Fruit fly (Drosophila melanogaster) whole organism, embryonic: ENCODE results near the gene CG33281.
A peak's percentile ranks its signal among the peaks of the same experiment; 100 is the strongest.

Experiments
- Adf1 ChIP-seq: fragments of 200-800 bp; sonication (Bioruptor generic); IDR thresholded peaks from 2 replicates; pipeline ENCODE4 v1.3.6; 2022; ENCODE audit warnings: missing biosample characterization, missing genetic modification characterization
- Aef1 ChIP-seq: fragments of 200-800 bp; sonication (Bioruptor generic); IDR thresholded peaks from 3 replicates; pipeline ENCODE4 v1.3.6; 2022; ENCODE audit warnings: missing biosample characterization, missing genetic modification characterization
- B-H2 ChIP-seq: fragments of 200-800 bp; sonication (Bioruptor generic); optimal IDR thresholded peaks from 2 replicates; lab custom pipeline; 2018; ENCODE audit warnings: missing biosample characterization, mild to moderate bottlenecking, missing genetic modification characterization
- Bgb ChIP-seq: fragments of 200-800 bp; sonication (Bioruptor generic); IDR thresholded peaks from 2 replicates; pipeline ENCODE4 v1.3.6; 2022; ENCODE audit warnings: missing biosample characterization, missing genetic modification characterization; ENCODE audit not compliant: partially characterized antibody
- CG10431 ChIP-seq: fragments of 200-800 bp; sonication (Bioruptor generic); optimal IDR thresholded peaks from 3 replicates; lab custom pipeline; 2018; ENCODE audit warnings: missing biosample characterization, mild to moderate bottlenecking, missing genetic modification characterization
- CG10543 ChIP-seq: fragments of 200-800 bp; sonication (Bioruptor generic); optimal IDR thresholded peaks from 3 replicates; lab custom pipeline; 2017; ENCODE audit warnings: missing biosample characterization, mild to moderate bottlenecking, missing genetic modification characterization, moderate library complexity
- CG10979 ChIP-seq: fragments of 200-800 bp; sonication (Bioruptor generic); optimal IDR thresholded peaks from 2 replicates; lab custom pipeline; 2018; ENCODE audit warnings: missing biosample characterization, mild to moderate bottlenecking, missing genetic modification characterization, moderate library complexity
- CG11695 ChIP-seq: fragments of 200-800 bp; sonication (Bioruptor generic); IDR thresholded peaks from 3 replicates; pipeline ENCODE4 v1.3.6; 2022; ENCODE audit warnings: missing biosample characterization, missing genetic modification characterization
- CG12155 ChIP-seq: fragments of 200-800 bp; sonication (Bioruptor generic); optimal IDR thresholded peaks from 3 replicates; lab custom pipeline; 2016; ENCODE audit warnings: missing biosample characterization, missing genetic modification characterization
- CG13775 ChIP-seq: fragments of 200-800 bp; sonication (Bioruptor generic); optimal IDR thresholded peaks from 3 replicates; lab custom pipeline; 2017; ENCODE audit warnings: missing biosample characterization, mild to moderate bottlenecking, missing genetic modification characterization
- CG15479 ChIP-seq: fragments of 200-800 bp; sonication (Bioruptor generic); optimal IDR thresholded peaks from 3 replicates; lab custom pipeline; 2019; ENCODE audit warnings: missing biosample characterization, mild to moderate bottlenecking, missing genetic modification characterization, moderate library complexity
- CG18599 ChIP-seq: fragments of 200-800 bp; sonication (Bioruptor generic); optimal IDR thresholded peaks from 3 replicates; lab custom pipeline; 2017; ENCODE audit warnings: missing biosample characterization, missing genetic modification characterization, mild to moderate bottlenecking, moderate library complexity, missing genetic modification reagents
- CG2199 ChIP-seq: fragments of 200-800 bp; sonication (Bioruptor generic); IDR thresholded peaks from 3 replicates; pipeline ENCODE4 v1.3.6; 2022; ENCODE audit warnings: missing biosample characterization, missing genetic modification characterization
- CG34376 ChIP-seq: fragments of 200-800 bp; sonication (Bioruptor generic); optimal IDR thresholded peaks from 2 replicates; lab custom pipeline; 2018; ENCODE audit warnings: missing biosample characterization, mild to moderate bottlenecking, missing genetic modification characterization
- CG5180 ChIP-seq: fragments of 200-800 bp; sonication (Bioruptor generic); optimal IDR thresholded peaks from 3 replicates; lab custom pipeline; 2017; ENCODE audit warnings: missing biosample characterization, missing genetic modification characterization, mild to moderate bottlenecking, moderate library complexity, missing genetic modification reagents
- CG6813 ChIP-seq: fragments of 200-800 bp; sonication (Bioruptor generic); optimal IDR thresholded peaks from 2 replicates; lab custom pipeline; 2017; ENCODE audit warnings: missing biosample characterization, missing genetic modification characterization, mild to moderate bottlenecking, moderate library complexity, missing genetic modification reagents
- D ChIP-seq, 2 experiments: fragments of 200-800 bp in 1 of 2; fragments of >200 bp in 1 of 2; sonication (Bioruptor generic) in 1 of 2; optimal IDR thresholded peaks; 2 replicates in 1 of 2; 3 replicates in 1 of 2; lab custom pipeline; 2017; ENCODE audit warnings: mild to moderate bottlenecking in 1 of 2, missing biosample characterization in 1 of 2, missing genetic modification characterization in 1 of 2, missing genetic modification reagents in 1 of 2
- Ets65A ChIP-seq: fragments of 200-800 bp; sonication (Bioruptor generic); peaks from one replicate; lab custom pipeline; 2016; ENCODE audit warnings: missing biosample characterization, missing genetic modification characterization
- GATAe ChIP-seq: fragments of 200-800 bp; sonication (Bioruptor generic); conservative IDR thresholded peaks from 2 replicates; pipeline ENCODE4 v1.3.6; 2022; ENCODE audit warnings: missing biosample characterization, missing genetic modification characterization
- HmgD ChIP-seq: fragments of 200-800 bp; sonication (Bioruptor generic); optimal IDR thresholded peaks from 3 replicates; lab custom pipeline; 2016; ENCODE audit warnings: missing biosample characterization, missing genetic modification characterization
- Hmx ChIP-seq: fragments of 200-800 bp; sonication (Bioruptor generic); optimal IDR thresholded peaks from 2 replicates; lab custom pipeline; 2016; ENCODE audit warnings: missing biosample characterization, missing genetic modification characterization
- Hsf ChIP-seq: fragments of 200-800 bp; sonication (Bioruptor generic); optimal IDR thresholded peaks from 3 replicates; lab custom pipeline; 2016; ENCODE audit warnings: missing biosample characterization, missing genetic modification characterization
- Opbp ChIP-seq: fragments of 200-800 bp; sonication (Bioruptor generic); IDR thresholded peaks from 3 replicates; pipeline ENCODE4 v1.3.6; 2022; ENCODE audit warnings: missing biosample characterization, missing genetic modification characterization; ENCODE audit not compliant: partially characterized antibody
- Pdp1 ChIP-seq, 2 experiments: fragments of 200-800 bp; sonication (Bioruptor generic); optimal IDR thresholded peaks; 3 replicates each; lab custom pipeline; 2016; ENCODE audit warnings: missing biosample characterization in 2 of 2, missing genetic modification characterization in 2 of 2, mild to moderate bottlenecking in 1 of 2, moderate library complexity in 1 of 2
- Sox100B ChIP-seq: fragments of 200-800 bp; sonication (Bioruptor generic); optimal IDR thresholded peaks from 3 replicates; lab custom pipeline; 2018; ENCODE audit warnings: missing biosample characterization, mild to moderate bottlenecking, missing genetic modification characterization
- Spps ChIP-seq: fragments of 200-800 bp; sonication (Bioruptor generic); optimal IDR thresholded peaks from 2 replicates; lab custom pipeline; 2018; ENCODE audit warnings: missing biosample characterization, mild to moderate bottlenecking, missing genetic modification characterization
- Sry-δ ChIP-seq: fragments of 200-800 bp; sonication (Bioruptor generic); optimal IDR thresholded peaks from 2 replicates; lab custom pipeline; 2016; ENCODE audit warnings: missing biosample characterization, missing genetic modification characterization
- TFAM ChIP-seq: fragments of 200-800 bp; sonication (Bioruptor generic); optimal IDR thresholded peaks from 2 replicates; lab custom pipeline; 2017; ENCODE audit warnings: missing biosample characterization, missing genetic modification characterization, inconsistent platforms
- al ChIP-seq: fragments of 200-800 bp; sonication (Bioruptor generic); IDR thresholded peaks from 2 replicates; pipeline ENCODE4 v1.3.6; 2022; ENCODE audit warnings: missing biosample characterization, missing genetic modification characterization
- br ChIP-seq: fragments of >200 bp; optimal IDR thresholded peaks from 2 replicates; lab custom pipeline; 2017
- bsh ChIP-seq, 2 experiments: fragments of 200-800 bp; sonication (Bioruptor generic); optimal IDR thresholded peaks; 2 replicates each; lab custom pipeline; 2017 to 2018; ENCODE audit warnings: mild to moderate bottlenecking in 2 of 2, missing biosample characterization in 2 of 2, missing genetic modification characterization in 2 of 2, moderate library complexity in 1 of 2
- cas ChIP-seq: fragments of 200-800 bp; sonication (Bioruptor generic); IDR thresholded peaks from 2 replicates; pipeline ENCODE4 v1.3.6; 2022; ENCODE audit warnings: missing biosample characterization, missing genetic modification characterization
- chinmo ChIP-seq: fragments of 200-800 bp; sonication (Bioruptor generic); IDR thresholded peaks from 4 replicates; pipeline ENCODE4 v1.3.6; 2022; ENCODE audit warnings: missing biosample characterization, missing genetic modification characterization; ENCODE audit not compliant: partially characterized antibody
- crol ChIP-seq: fragments of 200-800 bp; sonication (Bioruptor generic); IDR thresholded peaks from 2 replicates; pipeline ENCODE4 v1.3.6; 2022; ENCODE audit warnings: missing biosample characterization, missing genetic modification characterization
- esg ChIP-seq: fragments of 200-800 bp; sonication (Bioruptor generic); conservative IDR thresholded peaks from 2 replicates; pipeline ENCODE4 v1.3.6; 2022; ENCODE audit warnings: missing biosample characterization, missing genetic modification characterization
- ewg ChIP-seq: fragments of 200-800 bp; sonication (Bioruptor generic); optimal IDR thresholded peaks from 3 replicates; lab custom pipeline; 2017; ENCODE audit warnings: mild to moderate bottlenecking, missing biosample characterization, missing genetic modification reagents, missing genetic modification characterization
- exex ChIP-seq: fragments of 200-800 bp; sonication (Bioruptor generic); optimal IDR thresholded peaks from 4 replicates; lab custom pipeline; 2018; ENCODE audit warnings: missing biosample characterization, mild to moderate bottlenecking, missing genetic modification characterization, moderate library complexity
- fd3F ChIP-seq: fragments of 200-800 bp; sonication (Bioruptor generic); optimal IDR thresholded peaks from 2 replicates; lab custom pipeline; 2018; ENCODE audit warnings: missing biosample characterization, mild to moderate bottlenecking, missing genetic modification characterization, moderate library complexity
- gem ChIP-seq: fragments of 200-800 bp; sonication (Bioruptor generic); optimal IDR thresholded peaks from 2 replicates; lab custom pipeline; 2019; ENCODE audit warnings: missing biosample characterization, mild to moderate bottlenecking, missing genetic modification characterization, moderate library complexity
- gfzf ChIP-seq: fragments of 200-800 bp; sonication (Bioruptor generic); optimal IDR thresholded peaks from 2 replicates; lab custom pipeline; 2016; ENCODE audit warnings: missing biosample characterization, mild to moderate bottlenecking, missing genetic modification characterization, moderate library complexity
- grn ChIP-seq: fragments of 200-800 bp; sonication (Bioruptor generic); optimal IDR thresholded peaks from 3 replicates; lab custom pipeline; 2017; ENCODE audit warnings: missing biosample characterization, missing genetic modification characterization
- schlank ChIP-seq: fragments of 200-800 bp; sonication (Bioruptor generic); optimal IDR thresholded peaks from 2 replicates; lab custom pipeline; 2018; ENCODE audit warnings: missing biosample characterization, mild to moderate bottlenecking, missing genetic modification characterization
- slbo ChIP-seq: fragments of 200-800 bp; sonication (Bioruptor generic); IDR thresholded peaks from 2 replicates; pipeline ENCODE4 v1.3.6; 2022; ENCODE audit warnings: missing biosample characterization, missing genetic modification characterization
- sob ChIP-seq: fragments of 200-800 bp; sonication (Bioruptor generic); IDR thresholded peaks from 2 replicates; pipeline ENCODE4 v1.3.6; 2022; ENCODE audit warnings: missing biosample characterization, missing genetic modification characterization
- sug ChIP-seq: fragments of 200-800 bp; optimal IDR thresholded peaks from 2 replicates; lab custom pipeline; 2019; ENCODE audit warnings: missing biosample characterization, mild to moderate bottlenecking, missing genetic modification characterization, moderate library complexity
- tin ChIP-seq: fragments of 200-800 bp; sonication (Bioruptor generic); optimal IDR thresholded peaks from 3 replicates; lab custom pipeline; 2016; ENCODE audit warnings: missing biosample characterization, missing genetic modification characterization
- ttk ChIP-seq: fragments of 200-800 bp; sonication (Bioruptor generic); IDR thresholded peaks from 2 replicates; pipeline ENCODE4 v2.1.2; 2022; ENCODE audit warnings: missing biosample characterization, missing genetic modification characterization
- z ChIP-seq: fragments of 200-800 bp; sonication (Bioruptor generic); IDR thresholded peaks from 3 replicates; pipeline ENCODE4 v1.3.6; 2022; ENCODE audit warnings: missing biosample characterization, missing genetic modification characterization

The CG33281 gene

DNA sequence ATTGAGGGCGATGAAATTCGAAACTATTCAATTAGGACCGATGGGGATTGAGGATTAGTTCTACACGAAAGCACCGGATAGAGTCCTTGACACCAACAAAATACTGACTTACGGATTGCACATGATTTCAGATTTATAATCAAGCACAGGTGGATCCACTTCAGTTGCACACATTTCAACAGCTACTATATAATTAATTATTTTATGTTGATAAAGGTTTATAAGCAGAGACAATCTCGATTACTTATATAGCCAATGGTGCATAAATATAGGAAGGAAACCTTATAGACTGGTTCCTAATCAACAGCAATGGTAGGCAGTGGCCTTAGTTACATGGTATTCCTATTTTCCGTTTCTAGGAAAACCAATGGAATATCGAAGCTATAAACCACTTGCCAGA lies 44.4 kb downstream of the CG33281 start (continued):
- TF ChIP-seq D (optimal IDR thresholded peaks at IDR 0.05; lab: Kevin White, UChicago) (no peak), D (GFP tag; optimal IDR thresholded peaks at IDR 0.05; lab: Kevin White, UChicago) (no peak), z (no peak), gem (tag; lab: Kevin White, UChicago) (no peak), B-H2 (GFP tag; lab: Kevin White, UChicago) (no peak)

DNA sequence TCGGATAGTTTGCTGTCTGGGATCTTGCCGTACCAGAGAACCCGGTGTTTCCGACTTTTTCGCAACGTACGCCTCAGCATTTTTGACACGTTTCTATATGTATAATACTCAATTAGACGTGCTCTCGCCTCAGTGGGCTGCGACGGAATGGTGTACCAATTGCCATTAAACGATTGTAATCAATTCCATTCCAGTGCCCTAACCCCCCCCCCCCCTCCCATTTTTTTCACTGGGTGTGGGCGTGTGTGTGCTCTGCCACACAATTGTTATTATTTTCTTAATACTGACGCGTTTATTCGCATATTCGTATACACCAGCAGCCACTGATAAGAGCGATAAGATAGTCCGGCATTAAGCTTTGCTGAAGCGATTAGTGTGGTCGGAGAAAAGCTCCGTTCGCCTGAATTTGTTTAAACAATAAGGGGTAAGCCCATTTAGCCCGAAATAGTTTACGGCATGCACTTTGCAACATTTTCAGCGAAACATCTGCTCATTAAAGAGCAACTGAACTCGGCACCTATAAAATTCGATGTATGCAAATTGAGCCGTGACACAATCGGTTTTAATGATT lies 45.1 kb downstream of the CG33281 start:
- TF ChIP-seq grn (GFP tag; lab: Kevin White, UChicago): peak; percentile 72
- TF ChIP-seq Aef1 (GFP tag; lab: Robert Waterston, UW): no peak
- peak; percentile 80 for TF ChIP-seq crol (GFP tag; lab: Robert Waterston, UW)
- no peak for TF ChIP-seq gfzf
- no peak for TF ChIP-seq Spps (tag; lab: Kevin White, UChicago)
- peak; percentile 41 for TF ChIP-seq Ets65A
- no peak for TF ChIP-seq CG15479 (GFP tag; lab: Kevin White, UChicago)
- TF ChIP-seq CG34376 (GFP tag; lab: Kevin White, UChicago): peak; percentile 81
- TF ChIP-seq sob (GFP tag; lab: Robert Waterston, UW): no peak
- TF ChIP-seq TFAM (GFP tag; lab: Kevin White, UChicago): no peak
- no peak for TF ChIP-seq schlank (tag; lab: Kevin White, UChicago)
- 0 out of 2 replicates have a peak, but pooled peaks have one; percentile 25 for TF ChIP-seq Adf1 (GFP tag; lab: Robert Waterston, UW)
- no peak for TF ChIP-seq slbo (GFP tag; lab: Robert Waterston, UW)
- TF ChIP-seq CG13775 (GFP tag; lab: Kevin White, UChicago): no peak
- peak; percentile 85 for TF ChIP-seq sug (tag; lab: Kevin White, UChicago)
- no peak for TF ChIP-seq Opbp
- peak; percentile 68 for TF ChIP-seq CG10543 (GFP tag; lab: Kevin White, UChicago)
- no peak for TF ChIP-seq cas
- TF ChIP-seq Sry-δ (GFP tag; lab: Kevin White, UChicago): no peak
- TF ChIP-seq Hsf (GFP tag; lab: Kevin White, UChicago): no peak
- no peak for TF ChIP-seq CG2199 (GFP tag; lab: Robert Waterston, UW)
- TF ChIP-seq bsh (GFP tag; optimal IDR thresholded peaks at IDR 0.05; lab: Kevin White, UChicago): no peak
- TF ChIP-seq br (lab: Kevin White, UChicago): no peak
- no peak for TF ChIP-seq ttk (GFP tag; lab: Robert Waterston, UW)
- TF ChIP-seq CG18599 (GFP tag; lab: Kevin White, UChicago): peak; percentile 60
- TF ChIP-seq tin (GFP tag; lab: Kevin White, UChicago): no peak
- TF ChIP-seq ewg: no peak
- no peak for TF ChIP-seq fd3F
- TF ChIP-seq Pdp1 (GFP tag; optimal IDR thresholded peaks at IDR 0.05; lab: Kevin White, UChicago): no peak
- TF ChIP-seq exex (tag; lab: Kevin White, UChicago): peak; percentile 97
- no peak for TF ChIP-seq esg
- TF ChIP-seq CG5180 (GFP tag; lab: Kevin White, UChicago): peak; percentile 22
- no peak for TF ChIP-seq CG10431 (GFP tag; lab: Kevin White, UChicago)
- TF ChIP-seq Bgb: no peak
- peak; percentile 10 for TF ChIP-seq CG6813 (GFP tag; lab: Kevin White, UChicago)
- no peak for TF ChIP-seq Hmx
- TF ChIP-seq al (GFP tag; lab: Robert Waterston, UW): no peak
- TF ChIP-seq GATAe: peak; percentile 92
- TF ChIP-seq B-H2 (GFP tag; lab: Kevin White, UChicago): peak; percentile 25
- TF ChIP-seq CG12155 (GFP tag; lab: Kevin White, UChicago): no peak
- no peak for TF ChIP-seq CG10979
- no peak for TF ChIP-seq Sox100B (GFP tag; lab: Kevin White, UChicago)
- TF ChIP-seq CG11695 (GFP tag; lab: Robert Waterston, UW): no peak
- TF ChIP-seq chinmo: 0 out of 4 replicates have a peak, but pooled peaks have one; percentile 62
- no peak for TF ChIP-seq HmgD
